Fruit fly (Drosophila melanogaster) whole organism, embryonic: ENCODE results near the gene RpL13.

Experiments
- Aef1 ChIP-seq: fragments of 200-800 bp; sonication (Bioruptor generic); IDR thresholded peaks from 3 replicates; pipeline ENCODE4 v1.3.6; 2022; ENCODE audit warnings: missing biosample characterization, missing genetic modification characterization
- Atf-2 ChIP-seq: fragments of 200-800 bp; sonication (Bioruptor generic); optimal IDR thresholded peaks from 2 replicates; lab custom pipeline; 2016; ENCODE audit warnings: missing biosample characterization, missing genetic modification characterization
- CG10543 ChIP-seq: fragments of 200-800 bp; sonication (Bioruptor generic); optimal IDR thresholded peaks from 3 replicates; lab custom pipeline; 2017; ENCODE audit warnings: missing biosample characterization, mild to moderate bottlenecking, missing genetic modification characterization, moderate library complexity
- CG10654 ChIP-seq: fragments of 200-800 bp; sonication (Bioruptor generic); optimal IDR thresholded peaks from 2 replicates; lab custom pipeline; 2016; ENCODE audit warnings: missing biosample characterization, missing genetic modification characterization
- CG12299 ChIP-seq: fragments of 200-800 bp; sonication (Bioruptor generic); optimal IDR thresholded peaks from 2 replicates; lab custom pipeline; 2018; ENCODE audit warnings: missing biosample characterization, mild to moderate bottlenecking, missing genetic modification characterization
- CG13123 ChIP-seq: fragments of 200-800 bp; sonication (Bioruptor generic); optimal IDR thresholded peaks from 2 replicates; lab custom pipeline; 2016; ENCODE audit warnings: missing biosample characterization, missing genetic modification characterization
- CG15601 ChIP-seq: fragments of 200-800 bp; sonication (Bioruptor generic); optimal IDR thresholded peaks from 3 replicates; lab custom pipeline; 2019; ENCODE audit warnings: missing biosample characterization, mild to moderate bottlenecking, missing genetic modification characterization, moderate library complexity
- CG2120 ChIP-seq: fragments of 200-800 bp; sonication (Bioruptor generic); optimal IDR thresholded peaks from 3 replicates; lab custom pipeline; 2016; ENCODE audit warnings: missing biosample characterization, missing genetic modification characterization
- CG2129 ChIP-seq: fragments of 200-800 bp; sonication (Bioruptor generic); IDR thresholded peaks from 2 replicates; pipeline ENCODE4 v1.3.6; 2022; ENCODE audit warnings: missing biosample characterization, missing genetic modification characterization; ENCODE audit not compliant: partially characterized antibody
- CG2199 ChIP-seq: fragments of 200-800 bp; sonication (Bioruptor generic); IDR thresholded peaks from 3 replicates; pipeline ENCODE4 v1.3.6; 2022; ENCODE audit warnings: missing biosample characterization, missing genetic modification characterization
- CG31388 ChIP-seq: fragments of 200-800 bp; sonication (Bioruptor generic); optimal IDR thresholded peaks from 2 replicates; lab custom pipeline; 2016; ENCODE audit warnings: missing biosample characterization, missing genetic modification characterization
- CG34224 ChIP-seq: fragments of 200-800 bp; sonication (Bioruptor generic); IDR thresholded peaks from 3 replicates; pipeline ENCODE4 v1.3.6; 2022; ENCODE audit warnings: missing biosample characterization, missing genetic modification characterization; ENCODE audit not compliant: partially characterized antibody
- CG4282 ChIP-seq: fragments of 200-800 bp; sonication (Bioruptor generic); optimal IDR thresholded peaks from 2 replicates; lab custom pipeline; 2016; ENCODE audit warnings: missing biosample characterization, missing genetic modification characterization
- CG4328 ChIP-seq: fragments of 200-800 bp; sonication (Bioruptor generic); optimal IDR thresholded peaks from 3 replicates; lab custom pipeline; 2017; ENCODE audit warnings: missing biosample characterization, missing genetic modification reagents, missing genetic modification characterization
- CG4424 ChIP-seq: fragments of 200-800 bp; sonication (Bioruptor generic); optimal IDR thresholded peaks from 3 replicates; lab custom pipeline; 2016; ENCODE audit warnings: missing biosample characterization, missing genetic modification characterization
- CG4820 ChIP-seq: fragments of 200-800 bp; sonication (Bioruptor generic); optimal IDR thresholded peaks from 3 replicates; lab custom pipeline; 2016; ENCODE audit warnings: missing biosample characterization, missing genetic modification characterization
- CG7357 ChIP-seq: fragments of 200-800 bp; sonication (Bioruptor generic); IDR thresholded peaks from 3 replicates; pipeline ENCODE4 v1.3.6; 2022; ENCODE audit warnings: missing biosample characterization, missing genetic modification characterization
- CG8478 ChIP-seq: fragments of >200 bp; optimal IDR thresholded peaks from 2 replicates; lab custom pipeline; 2018
- CG9215 ChIP-seq: fragments of 200-800 bp; sonication (Bioruptor generic); IDR thresholded peaks from 2 replicates; pipeline ENCODE4 v1.3.6; 2022; ENCODE audit warnings: missing biosample characterization, missing genetic modification characterization
- CrebB ChIP-seq: fragments of 200-800 bp; sonication (Bioruptor generic); optimal IDR thresholded peaks from 3 replicates; lab custom pipeline; 2018; ENCODE audit warnings: missing biosample characterization, mild to moderate bottlenecking, missing genetic modification characterization
- D ChIP-seq, 2 experiments: fragments of 200-800 bp in 1 of 2; fragments of >200 bp in 1 of 2; sonication (Bioruptor generic) in 1 of 2; optimal IDR thresholded peaks; 2 replicates in 1 of 2; 3 replicates in 1 of 2; lab custom pipeline; 2017; ENCODE audit warnings: mild to moderate bottlenecking in 1 of 2, missing biosample characterization in 1 of 2, missing genetic modification characterization in 1 of 2, missing genetic modification reagents in 1 of 2
- Dref ChIP-seq: fragments of 200-800 bp; sonication (Bioruptor generic); IDR thresholded peaks from 2 replicates; pipeline ENCODE4 v1.3.6; 2022; ENCODE audit warnings: missing biosample characterization, missing genetic modification characterization
- Ets65A ChIP-seq: fragments of 200-800 bp; sonication (Bioruptor generic); peaks from one replicate; lab custom pipeline; 2016; ENCODE audit warnings: missing biosample characterization, missing genetic modification characterization
- GATAe ChIP-seq: fragments of 200-800 bp; sonication (Bioruptor generic); conservative IDR thresholded peaks from 2 replicates; pipeline ENCODE4 v1.3.6; 2022; ENCODE audit warnings: missing biosample characterization, missing genetic modification characterization
- H15 ChIP-seq: fragments of 200-800 bp; sonication (Bioruptor generic); IDR thresholded peaks from 3 replicates; pipeline ENCODE4 v1.3.6; 2022; ENCODE audit warnings: missing biosample characterization, missing genetic modification characterization
- Med ChIP-seq: fragments of 200-800 bp; sonication (Bioruptor generic); peaks from one replicate; lab custom pipeline; 2016; ENCODE audit warnings: missing biosample characterization, missing genetic modification characterization, mild to moderate bottlenecking, inconsistent platforms, moderate library complexity
- Neu2 ChIP-seq: fragments of 200-800 bp; sonication (Bioruptor generic); optimal IDR thresholded peaks from 3 replicates; lab custom pipeline; 2016; ENCODE audit warnings: missing biosample characterization, missing genetic modification characterization, borderline replicate concordance
- PHDP ChIP-seq: fragments of 200-800 bp; sonication (Bioruptor generic); optimal IDR thresholded peaks from 3 replicates; lab custom pipeline; 2018; ENCODE audit warnings: missing biosample characterization, mild to moderate bottlenecking, missing genetic modification characterization, moderate library complexity
- Sry-δ ChIP-seq: fragments of 200-800 bp; sonication (Bioruptor generic); optimal IDR thresholded peaks from 2 replicates; lab custom pipeline; 2016; ENCODE audit warnings: missing biosample characterization, missing genetic modification characterization
- Trl ChIP-seq, 3 experiments: fragments of >200 bp in 2 of 3; fragments of 200-800 bp in 1 of 3; sonication (Bioruptor generic) in 1 of 3; optimal IDR thresholded peaks; 2 replicates in 1 of 3; 3 replicates in 2 of 3; lab custom pipeline; 2016 to 2017; ENCODE audit warnings: missing biosample characterization in 1 of 3, missing genetic modification characterization in 1 of 3
- amos ChIP-seq: fragments of 200-800 bp; sonication (Bioruptor generic); IDR thresholded peaks from 2 replicates; pipeline ENCODE4 v1.3.6; 2022; ENCODE audit warnings: missing biosample characterization, missing genetic modification characterization; ENCODE audit not compliant: partially characterized antibody
- exex ChIP-seq: fragments of 200-800 bp; sonication (Bioruptor generic); optimal IDR thresholded peaks from 4 replicates; lab custom pipeline; 2018; ENCODE audit warnings: missing biosample characterization, mild to moderate bottlenecking, missing genetic modification characterization, moderate library complexity
- fd96Cb ChIP-seq: fragments of 200-800 bp; sonication (Bioruptor generic); optimal IDR thresholded peaks from 2 replicates; lab custom pipeline; 2018; ENCODE audit warnings: missing biosample characterization, mild to moderate bottlenecking, missing genetic modification characterization, moderate library complexity
- ftz-f1 ChIP-seq: fragments of 200-800 bp; sonication (Bioruptor generic); optimal IDR thresholded peaks from 2 replicates; lab custom pipeline; 2016; ENCODE audit warnings: missing biosample characterization, missing genetic modification characterization
- gfzf ChIP-seq: fragments of 200-800 bp; sonication (Bioruptor generic); optimal IDR thresholded peaks from 2 replicates; lab custom pipeline; 2016; ENCODE audit warnings: missing biosample characterization, mild to moderate bottlenecking, missing genetic modification characterization, moderate library complexity
- hb ChIP-seq: fragments of 200-800 bp; sonication (Bioruptor generic); IDR thresholded peaks from 3 replicates; pipeline ENCODE4 v1.3.6; 2022; ENCODE audit warnings: missing biosample characterization, missing genetic modification characterization; ENCODE audit not compliant: partially characterized antibody
- hth ChIP-seq: fragments of >200 bp; optimal IDR thresholded peaks from 2 replicates; lab custom pipeline; 2017; ENCODE audit warnings: inconsistent platforms
- insv ChIP-seq, 2 experiments: fragments of 200-800 bp; sonication (Bioruptor generic); optimal IDR thresholded peaks; 3 replicates each; lab custom pipeline; 2016 to 2018; ENCODE audit warnings: missing biosample characterization in 2 of 2, missing genetic modification characterization in 2 of 2
- inv ChIP-seq: fragments of 200-800 bp; sonication (Bioruptor generic); IDR thresholded peaks from 2 replicates; pipeline ENCODE4 v1.3.6; 2022; ENCODE audit warnings: missing biosample characterization, missing genetic modification characterization; ENCODE audit not compliant: partially characterized antibody
- lab ChIP-seq: fragments of 200-800 bp; sonication (Bioruptor generic); optimal IDR thresholded peaks from 3 replicates; lab custom pipeline; 2017; ENCODE audit warnings: missing biosample characterization, missing genetic modification characterization, mild to moderate bottlenecking, moderate library complexity, missing genetic modification reagents
- lmd ChIP-seq: fragments of 200-800 bp; sonication (Bioruptor generic); IDR thresholded peaks from 2 replicates; pipeline ENCODE4 v1.3.6; 2022; ENCODE audit warnings: missing biosample characterization, missing genetic modification characterization
- odd ChIP-seq: fragments of 200-800 bp; sonication (Bioruptor generic); optimal IDR thresholded peaks from 2 replicates; lab custom pipeline; 2017; ENCODE audit warnings: missing biosample characterization, mild to moderate bottlenecking, missing genetic modification characterization
- ro ChIP-seq: fragments of 200-800 bp; sonication (Bioruptor generic); IDR thresholded peaks from 2 replicates; pipeline ENCODE4 v1.3.6; 2022; ENCODE audit warnings: missing biosample characterization, missing genetic modification characterization
- sens ChIP-seq: fragments of 200-800 bp; sonication (Bioruptor generic); peaks from one replicate; lab custom pipeline; 2016; ENCODE audit warnings: missing biosample characterization, missing genetic modification characterization
- tin ChIP-seq: fragments of 200-800 bp; sonication (Bioruptor generic); optimal IDR thresholded peaks from 3 replicates; lab custom pipeline; 2016; ENCODE audit warnings: missing biosample characterization, missing genetic modification characterization
- tll ChIP-seq, 2 experiments: fragments of 200-800 bp in 1 of 2; fragments of >200 bp in 1 of 2; sonication (Bioruptor generic) in 1 of 2; optimal IDR thresholded peaks; 2 replicates each; lab custom pipeline; 2017 to 2019; ENCODE audit warnings: missing biosample characterization in 2 of 2, missing genetic modification characterization in 2 of 2, mild to moderate bottlenecking in 1 of 2, moderate library complexity in 1 of 2
- unpg ChIP-seq: fragments of 200-800 bp; sonication (Bioruptor generic); optimal IDR thresholded peaks from 3 replicates; lab custom pipeline; 2018; ENCODE audit warnings: missing biosample characterization, mild to moderate bottlenecking, missing genetic modification characterization, moderate library complexity
- vvl ChIP-seq: fragments of 200-800 bp; sonication (Bioruptor generic); IDR thresholded peaks from 2 replicates; pipeline ENCODE4 v1.3.6; 2022; ENCODE audit warnings: missing biosample characterization, missing genetic modification characterization

The RpL13 gene

DNA sequence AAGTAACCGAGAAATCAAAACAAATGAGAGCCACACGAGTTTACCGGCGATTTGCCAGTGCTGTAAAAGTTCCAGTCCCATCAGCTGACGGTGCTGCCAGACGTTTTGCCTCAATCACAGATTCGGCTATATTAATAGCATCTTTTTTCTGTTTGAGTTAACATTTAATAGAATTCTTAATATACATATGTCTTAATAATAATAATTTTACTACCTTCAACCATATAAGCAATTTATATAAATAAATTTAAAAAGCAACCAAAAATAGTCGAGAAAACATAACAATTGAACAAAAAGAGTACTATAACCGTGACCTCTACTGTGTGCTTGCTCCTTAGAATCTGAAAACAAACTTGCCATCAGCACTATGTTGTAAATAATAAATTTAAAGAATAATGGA, 13.0 kb upstream of the RpL13 start, which contains the start of the genes CG13126 and CG4709 (continued):
- no peak for TF ChIP-seq ftz-f1 (GFP tag; lab: Kevin White, UChicago)
- peak; percentile 93 for TF ChIP-seq unpg (GFP tag; lab: Kevin White, UChicago)
- peak; percentile 91 for TF ChIP-seq fd96Cb
- TF ChIP-seq CG34224 (GFP tag; lab: Robert Waterston, UW) = no peak
- TF ChIP-seq CG9215 (GFP tag; lab: Robert Waterston, UW) = peak; percentile 85
- TF ChIP-seq insv (GFP tag; optimal IDR thresholded peaks at IDR 0.05; lab: Kevin White, UChicago) = peak in 1 of 2 experiments; percentile 45
- peak; percentile 76 for TF ChIP-seq CG4328
- TF ChIP-seq Aef1 = peak; percentile 81
- peak; percentile 90 for TF ChIP-seq CG15601
- peak; percentile 82 for TF ChIP-seq odd (GFP tag; lab: Kevin White, UChicago)
- peak; percentile 75 for TF ChIP-seq CG13123
- TF ChIP-seq GATAe = no peak; the same call in 1 of the 2 replicates
- TF ChIP-seq Trl (optimal IDR thresholded peaks at IDR 0.05; lab: Kevin White, UChicago) = no peak
- peak; percentile 40 for TF ChIP-seq Trl (GFP tag; optimal IDR thresholded peaks at IDR 0.05; lab: Kevin White, UChicago)
- no peak for TF ChIP-seq CG2129 (GFP tag; lab: Robert Waterston, UW)
- no peak for TF ChIP-seq CG8478 (lab: Kevin White, UChicago)
- no peak for TF ChIP-seq D (optimal IDR thresholded peaks at IDR 0.05; lab: Kevin White, UChicago)
- peak; percentile 87 for TF ChIP-seq D (GFP tag; optimal IDR thresholded peaks at IDR 0.05; lab: Kevin White, UChicago)
- peak; percentile 84 for TF ChIP-seq CG31388
- TF ChIP-seq CG4424 = peak; percentile 94
- TF ChIP-seq inv = no peak
- no peak for TF ChIP-seq Neu2 (GFP tag; lab: Kevin White, UChicago)
- peak; percentile 82 for TF ChIP-seq CG2120
- peak; percentile 96 for TF ChIP-seq sens (GFP tag; lab: Kevin White, UChicago)
- TF ChIP-seq CG10654 (GFP tag; lab: Kevin White, UChicago) = peak; percentile 88
- peak; percentile 74 for TF ChIP-seq exex
- TF ChIP-seq Atf-2 (GFP tag; lab: Kevin White, UChicago) = peak; percentile 10
- TF ChIP-seq tll (GFP tag; optimal IDR thresholded peaks at IDR 0.05; lab: Kevin White, UChicago) = peak in 1 of 2 experiments; percentile 25

DNA sequence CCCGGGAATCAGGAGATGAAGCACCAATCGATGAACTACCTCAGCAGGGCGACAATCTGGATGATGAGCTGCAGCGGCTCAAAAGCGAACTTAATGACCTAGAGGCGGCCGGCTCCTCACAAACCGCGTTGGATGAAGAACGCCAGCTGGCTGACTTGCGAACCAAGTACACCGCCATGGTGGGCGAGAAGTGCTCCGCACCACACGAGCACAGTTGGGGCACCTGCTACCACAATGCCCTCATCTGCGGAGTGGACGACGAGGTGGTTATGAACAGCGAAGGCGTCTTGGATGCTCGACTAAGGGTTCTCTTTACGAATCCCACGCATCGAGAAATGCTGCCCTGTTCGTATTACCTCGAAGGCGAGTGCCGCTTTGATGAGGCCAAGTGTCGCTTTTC, 12.4 kb upstream of the RpL13 start:
- TF ChIP-seq Dref (0 out of 2 replicates have a peak, but pooled peaks have one; percentile 28), Ets65A (GFP tag; lab: Kevin White, UChicago) (peak; percentile 60), lab (GFP tag; lab: Kevin White, UChicago) (no peak), H15 (no peak), Med (GFP tag; lab: Kevin White, UChicago) (peak; percentile 55)

DNA sequence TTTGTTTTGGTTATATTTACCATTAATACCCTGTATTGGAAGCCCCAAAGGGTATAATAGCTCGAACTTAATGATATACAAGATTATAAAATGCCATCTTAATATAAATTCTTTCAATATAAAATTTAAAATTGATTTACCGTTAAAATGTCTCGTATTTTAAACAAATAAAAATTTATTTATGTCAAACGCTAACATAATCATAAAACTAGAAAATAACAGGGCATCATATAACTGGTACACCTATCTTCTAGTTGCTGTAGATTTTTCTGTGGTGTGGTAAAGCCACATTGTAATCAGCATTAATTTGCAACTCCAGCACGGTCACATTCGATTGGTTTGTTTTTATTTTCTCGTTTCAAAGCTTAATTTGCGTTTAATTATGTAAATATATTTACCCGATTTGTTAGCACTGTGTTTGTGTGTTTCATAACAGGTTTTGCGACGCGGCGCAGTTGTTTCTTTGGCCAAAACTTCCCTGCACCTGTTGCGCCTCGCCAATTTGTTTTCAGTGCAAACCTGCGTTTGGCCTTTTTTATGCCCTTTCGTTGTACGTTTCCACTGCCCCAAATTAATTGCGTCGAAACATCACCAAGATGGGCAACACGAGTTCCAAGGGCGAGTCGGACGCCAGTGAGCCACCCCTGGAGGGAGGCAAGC, 10.0 kb upstream of the RpL13 start, which contains the start of the genes CG4658 and CG5846:
Gene CG4658, plus strand, starts transcription at position 140 of the 660 bp plus-strand sequence.
Gene CG5846, minus strand, starts transcription at position 245 of the 660 bp plus-strand sequence.
- peak; percentile 77; the same call in 2 of the 3 replicates for TF ChIP-seq CG2199 (GFP tag; lab: Robert Waterston, UW)
- peak; percentile 90 for TF ChIP-seq CG12299 (tag; lab: Kevin White, UChicago)
- TF ChIP-seq tin = peak; percentile 92
- TF ChIP-seq ro = peak; percentile 84
- TF ChIP-seq CG7357 (GFP tag; lab: Robert Waterston, UW) = peak; percentile 89
- TF ChIP-seq CG10543 (GFP tag; lab: Kevin White, UChicago) = peak; percentile 74
- TF ChIP-seq vvl (GFP tag; lab: Robert Waterston, UW) = peak; percentile 98
- TF ChIP-seq Sry-δ (GFP tag; lab: Kevin White, UChicago) = peak; percentile 44
- no peak for TF ChIP-seq Dref
- no peak for TF ChIP-seq hb (GFP tag; lab: Robert Waterston, UW)
- no peak for TF ChIP-seq amos (GFP tag; lab: Robert Waterston, UW)
- TF ChIP-seq PHDP (tag; lab: Kevin White, UChicago) = peak; percentile 97
- TF ChIP-seq ftz-f1 (GFP tag; lab: Kevin White, UChicago) = no peak
- no peak for TF ChIP-seq hth (lab: Kevin White, UChicago)
- peak; percentile 95 for TF ChIP-seq lmd (GFP tag; lab: Robert Waterston, UW)
- TF ChIP-seq gfzf (GFP tag; lab: Kevin White, UChicago) = peak; percentile 81
- TF ChIP-seq CrebB (tag; lab: Kevin White, UChicago) = peak; percentile 76
- peak; percentile 41 for TF ChIP-seq CG4282
- peak; percentile 90 for TF ChIP-seq CG4820 (GFP tag; lab: Kevin White, UChicago)
